Fruit fly (Drosophila melanogaster) whole organism, wandering third instar larva: ENCODE results near the gene CG13875.

Experiments used
- CG9705 ChIP-seq: fragments of 200-800 bp; sonication (Bioruptor generic); optimal IDR thresholded peaks from 2 replicates; lab custom pipeline; 2018; ENCODE audit warnings: missing biosample characterization, mild to moderate bottlenecking, missing genetic modification characterization
- CrebA ChIP-seq: fragments of 200-800 bp; sonication (Bioruptor generic); optimal IDR thresholded peaks from 2 replicates; lab custom pipeline; 2016; ENCODE audit warnings: missing biosample characterization, mild to moderate bottlenecking, missing genetic modification characterization, borderline replicate concordance
- Hnf4 ChIP-seq: fragments of 200-800 bp; sonication (Bioruptor generic); optimal IDR thresholded peaks from 2 replicates; lab custom pipeline; 2016; ENCODE audit warnings: missing biosample characterization, mild to moderate bottlenecking, missing genetic modification characterization
- Myc ChIP-seq: fragments of >200 bp; optimal IDR thresholded peaks from 2 replicates; lab custom pipeline; 2017
- N ChIP-seq: fragments of >200 bp; optimal IDR thresholded peaks from 2 replicates; lab custom pipeline; 2018; ENCODE audit warnings: missing biosample characterization, missing external identifiers, missing genetic modification characterization
- OdsH ChIP-seq: fragments of 200-800 bp; sonication (Bioruptor generic); optimal IDR thresholded peaks from 2 replicates; lab custom pipeline; 2016; ENCODE audit warnings: missing biosample characterization, mild to moderate bottlenecking, missing genetic modification characterization
- fru ChIP-seq: fragments of 200-800 bp; sonication (Bioruptor generic); optimal IDR thresholded peaks from 3 replicates; lab custom pipeline; 2016; ENCODE audit warnings: missing biosample characterization, mild to moderate bottlenecking, missing genetic modification characterization
- jim ChIP-seq: fragments of 175-275, 200-325 bp; sonication (Bioruptor generic); optimal IDR thresholded peaks from 2 replicates; lab custom pipeline; 2016; ENCODE audit warnings: missing biosample characterization, mild to moderate bottlenecking, missing genetic modification characterization
- lola ChIP-seq: fragments of >200 bp; optimal IDR thresholded peaks from 2 replicates; lab custom pipeline; 2017; ENCODE audit warnings: missing biosample characterization, missing genetic modification characterization
- pan ChIP-seq: fragments of >200 bp; optimal IDR thresholded peaks from 2 replicates; lab custom pipeline; 2017
- psq ChIP-seq: fragments of 200-800 bp; sonication (Bioruptor generic); optimal IDR thresholded peaks from 3 replicates; lab custom pipeline; 2017; ENCODE audit warnings: missing biosample characterization, mild to moderate bottlenecking, missing genetic modification characterization, moderate library complexity
- usp ChIP-seq: fragments of >200 bp; optimal IDR thresholded peaks from 2 replicates; lab custom pipeline; 2017; ENCODE audit warnings: missing biosample characterization, missing genetic modification characterization
- woc ChIP-seq: sonication (Bioruptor generic); optimal IDR thresholded peaks from 2 replicates; lab custom pipeline; 2016; ENCODE audit warnings: missing biosample characterization, mild to moderate bottlenecking, missing genetic modification characterization

dm6 chr3L:133383-133782, 46.3 kb upstream of the CG13875 start:
- no peak for TF ChIP-seq psq
- no peak for TF ChIP-seq CG9705
- TF ChIP-seq Hnf4 = no peak
- TF ChIP-seq jim (GFP tag; lab: Kevin White, UChicago) = no peak
- TF ChIP-seq usp = no peak
- TF ChIP-seq N (GFP tag; lab: Kevin White, UChicago) = no peak
- TF ChIP-seq lola (GFP tag; lab: Kevin White, UChicago) = no peak
- no peak for TF ChIP-seq OdsH
- TF ChIP-seq pan (lab: Kevin White, UChicago) = no peak
- no peak for TF ChIP-seq CrebA (GFP tag; lab: Kevin White, UChicago)
- no peak for TF ChIP-seq fru (GFP tag; lab: Kevin White, UChicago)
- no peak for TF ChIP-seq Myc (lab: Kevin White, UChicago)
- no peak for TF ChIP-seq woc
